Worm (Caenorhabditis elegans) whole organism, L4 larva: Measurements from ENCODE around the gene C45G7.4.

Experiments used
- fos-1 ChIP-seq: fragments of 150-350 bp; optimal IDR thresholded peaks from 2 replicates; lab custom pipeline; 2014; ENCODE audit warnings: missing biosample characterization, missing genetic modification characterization
- hlh-11 ChIP-seq: fragments of 200-800 bp; sonication (Bioruptor generic); optimal IDR thresholded peaks from 2 replicates; lab custom pipeline; 2018; ENCODE audit warnings: mild to moderate bottlenecking, missing genetic modification characterization, missing compliant biosample characterization
- lin-39 ChIP-seq: fragments of 150-350 bp; optimal IDR thresholded peaks from 2 replicates; lab custom pipeline; 2014; ENCODE audit warnings: missing biosample characterization, missing genetic modification reagents, missing genetic modification characterization
- nhr-76 ChIP-seq: fragments of 150-350 bp; optimal IDR thresholded peaks from 2 replicates; lab custom pipeline; 2014; ENCODE audit warnings: missing biosample characterization, missing genetic modification characterization
- spr-3 ChIP-seq: fragments of 200-800 bp; sonication (Bioruptor generic); optimal IDR thresholded peaks from 2 replicates; lab custom pipeline; 2018; ENCODE audit warnings: mild to moderate bottlenecking, missing genetic modification characterization, missing compliant biosample characterization
- unc-130 ChIP-seq: sonication (generic microtip); optimal IDR thresholded peaks from 2 replicates; lab custom pipeline; 2016; ENCODE audit warnings: missing genetic modification reagents, missing genetic modification characterization, missing compliant biosample characterization
- unc-39 ChIP-seq: sonication (generic microtip); optimal IDR thresholded peaks from 2 replicates; lab custom pipeline; 2017; ENCODE audit warnings: missing biosample characterization, missing genetic modification characterization
- zfp-3 ChIP-seq: fragments of 200-800 bp; sonication (Bioruptor generic); conservative IDR thresholded peaks from 2 replicates; pipeline ENCODE4 v1.3.6; 2022; ENCODE audit warnings: missing genetic modification reagents, missing genetic modification characterization, missing compliant biosample characterization

- TF ChIP-seq unc-130 (GFP tag; lab: Kevin White, UChicago), result no peak
- no peak for TF ChIP-seq zfp-3
- TF ChIP-seq hlh-11 (tag; lab: Kevin White, UChicago), result no peak
- no peak for TF ChIP-seq fos-1 (tag; lab: Kevin White, UChicago)
- no peak for TF ChIP-seq lin-39 (tag; lab: Kevin White, UChicago)
- TF ChIP-seq spr-3 (GFP tag; lab: Kevin White, UChicago), result no peak
- TF ChIP-seq nhr-76, result no peak
- no peak for TF ChIP-seq unc-39
Observed at ce11 chrIV:2389745-2390144, 43.0 kb upstream of the C45G7.4 start.
